Worm (Caenorhabditis elegans): Measurements from ENCODE around the gene F36H9.1.
A peak's percentile ranks its signal among the peaks of the same experiment; 100 is the strongest.
"Not testable (repeated sequence)": the region's sequence is repeated elsewhere in the genome, so short reads cannot be mapped to it uniquely, and the experiment has no call there.

The F36H9.1 gene

ce11 chrV:1797900-1798299 is 3.6 kb downstream of the F36H9.1 start, which contains the start of gene F36H9.10:
Gene F36H9.10 (plus strand): TSS chrV:1798200.
- TF ChIP-seq tbx-11 (GFP tag; IDR thresholded peaks at IDR 0.05) (no peak), ama-1 (optimal IDR thresholded peaks at IDR 0.05) (no peak)

- TF ChIP-seq ceh-13 (GFP tag; optimal IDR thresholded peaks at IDR 0.05): no peak
- TF ChIP-seq hmbx-1 (tag; optimal IDR thresholded peaks at IDR 0.05): no peak
- no peak for TF ChIP-seq flt-1 (GFP tag; IDR thresholded peaks at IDR 0.05)
- no peak for TF ChIP-seq aly-1 (tag; optimal IDR thresholded peaks at IDR 0.05)
- TF ChIP-seq hnd-1 (tag; optimal IDR thresholded peaks at IDR 0.05): no peak
- no peak for TF ChIP-seq ama-1 (optimal IDR thresholded peaks at IDR 0.05)
- TF ChIP-seq hmg-4 (GFP tag; optimal IDR thresholded peaks at IDR 0.05): no peak
- no peak for TF ChIP-seq pes-1 (GFP tag; IDR thresholded peaks at IDR 0.05)
- no peak for TF ChIP-seq scrt-1 (GFP tag; IDR thresholded peaks at IDR 0.05)
- no peak for TF ChIP-seq tra-4 (tag; optimal IDR thresholded peaks at IDR 0.05)
- no peak for TF ChIP-seq tbx-11 (GFP tag; IDR thresholded peaks at IDR 0.05)
- TF ChIP-seq ceh-36 (tag; optimal IDR thresholded peaks at IDR 0.05): no peak
These were observed 8.7 kb downstream of the F36H9.1 start, which contains the start of gene srt-41 for ce11 chrV:1803043-1803442. Gene srt-41 (minus strand): TSS chrV:1803143.

ce11 chrV:1804034-1804542 is 9.8 kb downstream of the F36H9.1 start:
- TF ChIP-seq flt-1 (GFP tag; IDR thresholded peaks at IDR 0.05): no peak
- TF ChIP-seq hmg-4 (GFP tag; optimal IDR thresholded peaks at IDR 0.05): no peak
- TF ChIP-seq hmbx-1 (tag; optimal IDR thresholded peaks at IDR 0.05): no peak
- no peak for TF ChIP-seq hnd-1 (tag; optimal IDR thresholded peaks at IDR 0.05)
- no peak for TF ChIP-seq pes-1 (GFP tag; IDR thresholded peaks at IDR 0.05)
- TF ChIP-seq scrt-1 (GFP tag; IDR thresholded peaks at IDR 0.05): no peak
- no peak for TF ChIP-seq ama-1 (optimal IDR thresholded peaks at IDR 0.05)
- TF ChIP-seq ceh-36 (tag; optimal IDR thresholded peaks at IDR 0.05): no peak
- TF ChIP-seq tbx-11 (GFP tag; IDR thresholded peaks at IDR 0.05): no peak
- no peak for TF ChIP-seq aly-1 (tag; optimal IDR thresholded peaks at IDR 0.05)
- TF ChIP-seq B0310.2 (tag; optimal IDR thresholded peaks at IDR 0.05): no peak
- no peak for TF ChIP-seq tra-4 (tag; optimal IDR thresholded peaks at IDR 0.05)

- peak; percentile 76 for TF ChIP-seq ama-1 (optimal IDR thresholded peaks at IDR 0.05)
- TF ChIP-seq tbx-37 (GFP tag; conservative IDR thresholded peaks at IDR 0.05): no peak
These were observed 10.6 kb downstream of the F36H9.1 start, which contains the start of the genes hsp-16.2 and hsp-16.41 for ce11 chrV:1804645-1805559. Gene hsp-16.2 (minus strand): TSS chrV:1804957. Gene hsp-16.41 (plus strand): TSS chrV:1805178.

- TF ChIP-seq sea-1 (GFP tag; conservative IDR thresholded peaks at IDR 0.05) (0 out of 2 replicates have a peak, but pooled peaks have one; percentile 16), F13C5.2 (tag; optimal IDR thresholded peaks at IDR 0.05) (no peak)
These were observed 11.5 kb downstream of the F36H9.1 start for ce11 chrV:1805724-1806316.

ce11 chrV:1807160-1807559 is 12.8 kb downstream of the F36H9.1 start, which contains the start of gene srt-42:
Gene srt-42 (plus strand): TSS chrV:1807460.
- TF ChIP-seq F13C5.2 (tag; optimal IDR thresholded peaks at IDR 0.05) (no peak), ceh-13 (GFP tag; optimal IDR thresholded peaks at IDR 0.05) (no peak), aly-1 (tag; optimal IDR thresholded peaks at IDR 0.05) (no peak), tbx-11 (GFP tag; IDR thresholded peaks at IDR 0.05) (no peak), hmg-4 (GFP tag; optimal IDR thresholded peaks at IDR 0.05) (no peak), tbx-37 (GFP tag; conservative IDR thresholded peaks at IDR 0.05) (no peak), ama-1 (optimal IDR thresholded peaks at IDR 0.05) (no peak), hnd-1 (tag; optimal IDR thresholded peaks at IDR 0.05) (no peak), tra-4 (tag; optimal IDR thresholded peaks at IDR 0.05) (no peak), B0310.2 (tag; optimal IDR thresholded peaks at IDR 0.05) (no peak), scrt-1 (GFP tag; IDR thresholded peaks at IDR 0.05) (no peak), sea-1 (GFP tag; conservative IDR thresholded peaks at IDR 0.05) (no peak), flt-1 (GFP tag; IDR thresholded peaks at IDR 0.05) (no peak), ets-7 (tag; optimal IDR thresholded peaks at IDR 0.05) (no peak), hmbx-1 (tag; optimal IDR thresholded peaks at IDR 0.05) (no peak), pes-1 (GFP tag; IDR thresholded peaks at IDR 0.05) (no peak), ceh-36 (tag; optimal IDR thresholded peaks at IDR 0.05) (no peak)

- no peak for TF ChIP-seq flt-1 (GFP tag; IDR thresholded peaks at IDR 0.05)
- no peak for TF ChIP-seq ets-7 (tag; optimal IDR thresholded peaks at IDR 0.05)
- no peak for TF ChIP-seq tbx-37 (GFP tag; conservative IDR thresholded peaks at IDR 0.05)
- no peak for TF ChIP-seq pes-1 (GFP tag; IDR thresholded peaks at IDR 0.05)
- no peak for TF ChIP-seq hmbx-1 (tag; optimal IDR thresholded peaks at IDR 0.05)
- TF ChIP-seq B0310.2 (tag; optimal IDR thresholded peaks at IDR 0.05): no peak
- no peak for TF ChIP-seq scrt-1 (GFP tag; IDR thresholded peaks at IDR 0.05)
- no peak for TF ChIP-seq ceh-13 (GFP tag; optimal IDR thresholded peaks at IDR 0.05)
- no peak for TF ChIP-seq ceh-36 (tag; optimal IDR thresholded peaks at IDR 0.05)
- no peak for TF ChIP-seq tra-4 (tag; optimal IDR thresholded peaks at IDR 0.05)
These were observed 16.7 kb downstream of the F36H9.1 start, which contains the start of gene Y46H3A.4 for ce11 chrV:1811035-1811434. Gene Y46H3A.4 (minus strand): TSS chrV:1811135.

- not testable (repeated sequence) for TF ChIP-seq pes-1 (GFP tag; IDR thresholded peaks at IDR 0.05); tbx-37 (GFP tag; conservative IDR thresholded peaks at IDR 0.05); hnd-1 (tag; optimal IDR thresholded peaks at IDR 0.05)
These were observed 20.5 kb downstream of the F36H9.1 start, which contains the start of gene Y46H3A.5 for ce11 chrV:1814784-1815183. Gene Y46H3A.5 (minus strand): TSS chrV:1814884.
